Worm (Caenorhabditis elegans) whole organism, L3 larva: Measurements from ENCODE around the gene mat-2.

Experiments
- ama-1 ChIP-seq: fragments of 150-350 bp; optimal IDR thresholded peaks from 2 replicates; lab custom pipeline; 2018
- ceh-16 ChIP-seq: sonication (generic microtip); optimal IDR thresholded peaks from 2 replicates; lab custom pipeline; 2017; ENCODE audit warnings: missing biosample characterization, missing genetic modification characterization
- ceh-9 ChIP-seq: sonication (generic microtip); optimal IDR thresholded peaks from 2 replicates; lab custom pipeline; 2018; ENCODE audit warnings: missing biosample characterization, missing genetic modification characterization
- egl-5 ChIP-seq: fragments of 150-350 bp; optimal IDR thresholded peaks from 2 replicates; lab custom pipeline; 2017; ENCODE audit warnings: missing biosample characterization, missing genetic modification reagents, missing genetic modification characterization, inconsistent platforms
- jun-1 ChIP-seq: fragments of 150-350 bp; optimal IDR thresholded peaks from 2 replicates; lab custom pipeline; 2014; ENCODE audit warnings: missing biosample characterization, missing genetic modification reagents, missing genetic modification characterization
- lin-39 ChIP-seq: fragments of 150-350 bp; optimal IDR thresholded peaks from 2 replicates; lab custom pipeline; 2018; ENCODE audit warnings: missing biosample characterization, missing genetic modification reagents, missing genetic modification characterization
- mdl-1 ChIP-seq: fragments of 150-350 bp; optimal IDR thresholded peaks from 2 replicates; lab custom pipeline; 2014; ENCODE audit warnings: missing biosample characterization, missing genetic modification characterization
- nhr-28 ChIP-seq: fragments of 150-350 bp; optimal IDR thresholded peaks from 2 replicates; lab custom pipeline; 2014; ENCODE audit warnings: missing biosample characterization, missing genetic modification characterization
- nhr-77 ChIP-seq: fragments of 150-350 bp; optimal IDR thresholded peaks from 2 replicates; lab custom pipeline; 2014; ENCODE audit warnings: missing biosample characterization, missing genetic modification characterization
- pqm-1 ChIP-seq: fragments of 150-350 bp; optimal IDR thresholded peaks from 2 replicates; lab custom pipeline; 2017; ENCODE audit warnings: missing biosample characterization, missing genetic modification characterization, inconsistent platforms
- tbx-2 ChIP-seq: sonication (generic microtip); optimal IDR thresholded peaks from 2 replicates; lab custom pipeline; 2016; ENCODE audit warnings: mild to moderate bottlenecking, missing genetic modification characterization, missing compliant biosample characterization
- unc-62 ChIP-seq: fragments of 150-350 bp; sonication (generic microtip); optimal IDR thresholded peaks from 4 replicates; lab custom pipeline; 2014; ENCODE audit warnings: missing biosample characterization, missing genetic modification reagents, missing genetic modification characterization
- ztf-11 ChIP-seq: fragments of 150-350 bp; optimal IDR thresholded peaks from 2 replicates; lab custom pipeline; 2014; ENCODE audit warnings: missing biosample characterization, missing genetic modification characterization

DNA sequence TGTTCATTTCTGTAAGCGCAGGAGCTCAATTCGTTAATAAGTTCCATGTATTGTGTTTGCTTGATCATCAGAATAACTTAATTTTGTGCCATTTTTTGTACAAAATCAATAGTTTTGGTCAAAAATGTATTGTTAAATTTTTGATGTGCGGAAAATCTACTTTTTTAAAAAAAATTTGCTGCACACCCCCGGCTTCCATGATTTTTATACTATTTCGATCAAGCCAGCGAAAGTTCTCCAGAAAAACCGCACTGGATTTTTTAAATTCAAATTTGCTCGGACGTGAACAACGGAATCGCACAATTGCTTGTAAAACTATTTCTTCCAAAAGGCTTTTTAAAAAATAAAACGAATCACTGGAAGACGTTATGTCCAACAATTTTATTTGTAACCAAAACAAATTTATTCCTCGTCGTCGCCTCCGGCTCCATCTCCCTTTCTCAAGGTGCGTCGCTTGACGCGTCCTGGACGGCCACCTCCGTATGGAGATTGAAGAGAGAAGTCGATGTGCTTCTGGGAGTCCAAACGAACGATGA lies 12.6 kb downstream of the mat-2 start:
- TF ChIP-seq jun-1, result no peak
- TF ChIP-seq ama-1 (lab: Kevin White, UChicago), result no peak
- no peak for TF ChIP-seq mdl-1 (tag; lab: Kevin White, UChicago)
- no peak for TF ChIP-seq nhr-77 (tag; lab: Kevin White, UChicago)
- no peak for TF ChIP-seq unc-62
- no peak for TF ChIP-seq tbx-2 (tag; lab: Kevin White, UChicago)
- no peak for TF ChIP-seq ceh-9 (tag; lab: Kevin White, UChicago)
- TF ChIP-seq lin-39 (tag; lab: Kevin White, UChicago), result no peak
- no peak for TF ChIP-seq nhr-28 (tag; lab: Kevin White, UChicago)
- no peak for TF ChIP-seq pqm-1
- no peak for TF ChIP-seq ztf-11 (tag; lab: Kevin White, UChicago)
- TF ChIP-seq egl-5 (tag; lab: Kevin White, UChicago), result no peak
- no peak for TF ChIP-seq ceh-16 (tag; lab: Kevin White, UChicago)
